Worm (Caenorhabditis elegans) whole organism, L1 larva: ENCODE data around the gene F42A6.2.

Experiments
- C34B4.2 ChIP-seq: sonication (generic microtip); optimal IDR thresholded peaks from 2 replicates; lab custom pipeline; 2017; ENCODE audit warnings: mild to moderate bottlenecking, missing genetic modification characterization, missing compliant biosample characterization
- aly-2 ChIP-seq: fragments of 150-350 bp; optimal IDR thresholded peaks from 2 replicates; lab custom pipeline; 2014; ENCODE audit warnings: missing biosample characterization, missing genetic modification characterization
- elt-3 ChIP-seq, 6 experiments: fragments of 150-350 bp in 1 of 6; sonication (generic microtip); optimal IDR thresholded peaks; 2 replicates each; lab custom pipeline; 2017 to 2018; ENCODE audit warnings: missing biosample characterization in 6 of 6, missing genetic modification characterization in 6 of 6, inconsistent platforms in 1 of 6
- nhr-11 ChIP-seq: fragments of 150-350 bp; optimal IDR thresholded peaks from 2 replicates; lab custom pipeline; 2014; ENCODE audit warnings: missing biosample characterization, missing genetic modification characterization
- nhr-76 ChIP-seq: sonication (generic microtip); optimal IDR thresholded peaks from 2 replicates; lab custom pipeline; 2017; ENCODE audit warnings: missing biosample characterization, missing genetic modification characterization
- snpc-4 ChIP-seq: fragments of 150-350 bp; optimal IDR thresholded peaks from 2 replicates; lab custom pipeline; 2014; ENCODE audit warnings: missing biosample characterization, missing genetic modification characterization
- tbx-2 ChIP-seq: sonication (generic microtip); optimal IDR thresholded peaks from 2 replicates; lab custom pipeline; 2016; ENCODE audit warnings: missing genetic modification characterization, missing compliant biosample characterization
- ztf-11 ChIP-seq, 2 experiments: sonication (generic microtip); optimal IDR thresholded peaks; 2 replicates each; lab custom pipeline; 2016 to 2017; ENCODE audit warnings: missing genetic modification characterization in 2 of 2, missing biosample characterization in 1 of 2, missing compliant biosample characterization in 1 of 2
- ztf-4 ChIP-seq: fragments of 150-350 bp; optimal IDR thresholded peaks from 2 replicates; lab custom pipeline; 2014; ENCODE audit warnings: missing biosample characterization, missing genetic modification characterization

- TF ChIP-seq C34B4.2 (tag; lab: Kevin White, UChicago) (no peak), elt-3 (tag; optimal IDR thresholded peaks at IDR 0.05; lab: Kevin White, UChicago) (peak in 2 of 6 experiments; percentile 64 to 77), aly-2 (no peak), tbx-2 (tag; lab: Kevin White, UChicago) (peak; percentile 88), ztf-11 (tag; optimal IDR thresholded peaks at IDR 0.05; lab: Kevin White, UChicago) (peak in 1 of 2 experiments; percentile 69), nhr-11 (tag; lab: Kevin White, UChicago) (peak; percentile 23), nhr-76 (tag; lab: Kevin White, UChicago) (no peak), ztf-4 (tag; lab: Kevin White, UChicago) (peak; percentile 26), snpc-4 (tag; lab: Kevin White, UChicago) (peak; percentile 68)
Measured at ce11 chrIV:3338676-3339075, 2.6 kb upstream of the F42A6.2 start, which contains the start of gene hrpa-1.
